Fruit fly (Drosophila melanogaster) whole organism, embryonic: ENCODE measurements around the gene Ucp4A.

Experiments used
- CG10654 ChIP-seq: fragments of 200-800 bp; sonication (Bioruptor generic); optimal IDR thresholded peaks from 2 replicates; lab custom pipeline; 2016; ENCODE audit warnings: missing biosample characterization, missing genetic modification characterization
- CG11456 ChIP-seq: fragments of 200-800 bp; sonication (Bioruptor generic); IDR thresholded peaks from 3 replicates; pipeline ENCODE4 v1.3.6; 2022; ENCODE audit warnings: missing biosample characterization, missing genetic modification characterization
- CG14050 ChIP-seq: fragments of 200-800 bp; sonication (Bioruptor generic); IDR thresholded peaks from 3 replicates; pipeline ENCODE4 v1.3.6; 2022; ENCODE audit warnings: missing biosample characterization, missing genetic modification characterization
- CG1603 ChIP-seq: fragments of 200-800 bp; sonication (Bioruptor generic); optimal IDR thresholded peaks from 2 replicates; lab custom pipeline; 2019; ENCODE audit warnings: missing biosample characterization, mild to moderate bottlenecking, missing genetic modification characterization, moderate library complexity
- CG16815 ChIP-seq: fragments of 200-800 bp; sonication (Bioruptor generic); optimal IDR thresholded peaks from 3 replicates; lab custom pipeline; 2017; ENCODE audit warnings: missing biosample characterization, mild to moderate bottlenecking, missing genetic modification characterization
- CG17361 ChIP-seq: fragments of 200-800 bp; sonication (Bioruptor generic); IDR thresholded peaks from 3 replicates; pipeline ENCODE4 v1.3.6; 2022; ENCODE audit warnings: missing biosample characterization, missing genetic modification characterization
- CG17912 ChIP-seq: fragments of 200-800 bp; sonication (Bioruptor generic); optimal IDR thresholded peaks from 2 replicates; lab custom pipeline; 2018; ENCODE audit warnings: missing biosample characterization, mild to moderate bottlenecking, missing genetic modification characterization
- CG1832 ChIP-seq: fragments of 200-800 bp; sonication (Bioruptor generic); optimal IDR thresholded peaks from 2 replicates; lab custom pipeline; 2017; ENCODE audit warnings: missing biosample characterization, mild to moderate bottlenecking, missing genetic modification characterization, inconsistent platforms
- CG18599 ChIP-seq: fragments of 200-800 bp; sonication (Bioruptor generic); optimal IDR thresholded peaks from 3 replicates; lab custom pipeline; 2017; ENCODE audit warnings: missing biosample characterization, missing genetic modification characterization, mild to moderate bottlenecking, moderate library complexity, missing genetic modification reagents
- CG18764 ChIP-seq: fragments of 200-800 bp; sonication (Bioruptor generic); optimal IDR thresholded peaks from 3 replicates; lab custom pipeline; 2016; ENCODE audit warnings: missing biosample characterization, missing genetic modification characterization
- CG2712 ChIP-seq: fragments of 200-800 bp; optimal IDR thresholded peaks from 3 replicates; lab custom pipeline; 2019; ENCODE audit warnings: missing biosample characterization, mild to moderate bottlenecking, missing genetic modification characterization, moderate library complexity
- CG2875 ChIP-seq: fragments of 200-800 bp; sonication (Bioruptor generic); optimal IDR thresholded peaks from 2 replicates; lab custom pipeline; 2017; ENCODE audit warnings: missing biosample characterization, mild to moderate bottlenecking, missing genetic modification characterization, missing genetic modification reagents
- CG3065 ChIP-seq: fragments of 200-800 bp; sonication (Bioruptor generic); optimal IDR thresholded peaks from 2 replicates; lab custom pipeline; 2016; ENCODE audit warnings: missing biosample characterization, missing genetic modification characterization
- CG31224 ChIP-seq: fragments of 200-800 bp; sonication (Bioruptor generic); IDR thresholded peaks from 2 replicates; pipeline ENCODE4 v1.3.6; 2022; ENCODE audit warnings: missing biosample characterization, missing genetic modification characterization
- CG3163 ChIP-seq: fragments of 200-800 bp; sonication (Bioruptor generic); optimal IDR thresholded peaks from 3 replicates; lab custom pipeline; 2016; ENCODE audit warnings: missing biosample characterization, missing genetic modification characterization
- CG5180 ChIP-seq: fragments of 200-800 bp; sonication (Bioruptor generic); optimal IDR thresholded peaks from 3 replicates; lab custom pipeline; 2017; ENCODE audit warnings: missing biosample characterization, missing genetic modification characterization, mild to moderate bottlenecking, moderate library complexity, missing genetic modification reagents
- CG6854 ChIP-seq: fragments of 200-800 bp; sonication (Bioruptor generic); optimal IDR thresholded peaks from 3 replicates; lab custom pipeline; 2017; ENCODE audit warnings: missing biosample characterization, mild to moderate bottlenecking, missing genetic modification characterization
- D19A ChIP-seq: fragments of 200-800 bp; optimal IDR thresholded peaks from 3 replicates; lab custom pipeline; 2019; ENCODE audit warnings: missing biosample characterization, mild to moderate bottlenecking, missing genetic modification characterization, moderate library complexity
- Dfd ChIP-seq, 2 experiments: fragments of >200 bp; optimal IDR thresholded peaks; 2 replicates each; lab custom pipeline; 2017; ENCODE audit warnings: missing biosample characterization in 2 of 2, missing genetic modification characterization in 2 of 2
- Ets65A ChIP-seq: fragments of 200-800 bp; sonication (Bioruptor generic); peaks from one replicate; lab custom pipeline; 2016; ENCODE audit warnings: missing biosample characterization, missing genetic modification characterization
- Fer2 ChIP-seq: fragments of 200-800 bp; sonication (Bioruptor generic); optimal IDR thresholded peaks from 2 replicates; lab custom pipeline; 2018; ENCODE audit warnings: missing biosample characterization, mild to moderate bottlenecking, missing genetic modification characterization, moderate library complexity
- HLHmδ ChIP-seq: fragments of 200-800 bp; sonication (Bioruptor generic); optimal IDR thresholded peaks from 2 replicates; lab custom pipeline; 2018; ENCODE audit warnings: missing biosample characterization, mild to moderate bottlenecking, missing genetic modification characterization, moderate library complexity
- Kr ChIP-seq: fragments of 200-800 bp; sonication (Bioruptor generic); optimal IDR thresholded peaks from 2 replicates; lab custom pipeline; 2017; ENCODE audit warnings: missing biosample characterization, mild to moderate bottlenecking, missing genetic modification characterization
- Myb ChIP-seq: fragments of 200-800 bp; sonication (Bioruptor generic); optimal IDR thresholded peaks from 2 replicates; lab custom pipeline; 2016; ENCODE audit warnings: missing biosample characterization, missing genetic modification characterization
- Neu2 ChIP-seq: fragments of 200-800 bp; sonication (Bioruptor generic); optimal IDR thresholded peaks from 3 replicates; lab custom pipeline; 2016; ENCODE audit warnings: missing biosample characterization, missing genetic modification characterization, borderline replicate concordance
- Nf-YB ChIP-seq: fragments of 200-800 bp; sonication (Bioruptor generic); optimal IDR thresholded peaks from 3 replicates; lab custom pipeline; 2019; ENCODE audit warnings: missing biosample characterization, mild to moderate bottlenecking, missing genetic modification characterization, moderate library complexity
- Nf-YC ChIP-seq: fragments of 200-800 bp; optimal IDR thresholded peaks from 3 replicates; lab custom pipeline; 2019; ENCODE audit warnings: missing biosample characterization, mild to moderate bottlenecking, missing genetic modification characterization, moderate library complexity
- Poxn ChIP-seq: fragments of 200-800 bp; sonication (Bioruptor generic); IDR thresholded peaks from 2 replicates; pipeline ENCODE4 v1.3.6; 2022; ENCODE audit warnings: missing biosample characterization, missing genetic modification characterization
- Trl ChIP-seq, 3 experiments: fragments of >200 bp in 2 of 3; fragments of 200-800 bp in 1 of 3; sonication (Bioruptor generic) in 1 of 3; optimal IDR thresholded peaks; 2 replicates in 1 of 3; 3 replicates in 2 of 3; lab custom pipeline; 2016 to 2017; ENCODE audit warnings: missing biosample characterization in 1 of 3, missing genetic modification characterization in 1 of 3
- al ChIP-seq: fragments of 200-800 bp; sonication (Bioruptor generic); IDR thresholded peaks from 2 replicates; pipeline ENCODE4 v1.3.6; 2022; ENCODE audit warnings: missing biosample characterization, missing genetic modification characterization
- bigmax ChIP-seq: fragments of 200-800 bp; sonication (Bioruptor generic); optimal IDR thresholded peaks from 2 replicates; lab custom pipeline; 2018; ENCODE audit warnings: missing biosample characterization, mild to moderate bottlenecking, missing genetic modification characterization
- bsh ChIP-seq, 2 experiments: fragments of 200-800 bp; sonication (Bioruptor generic); optimal IDR thresholded peaks; 2 replicates each; lab custom pipeline; 2017 to 2018; ENCODE audit warnings: mild to moderate bottlenecking in 2 of 2, missing biosample characterization in 2 of 2, missing genetic modification characterization in 2 of 2, moderate library complexity in 1 of 2
- ci ChIP-seq: fragments of 200-800 bp; sonication (Bioruptor generic); IDR thresholded peaks from 3 replicates; pipeline ENCODE4 v1.3.6; 2022; ENCODE audit warnings: missing biosample characterization, missing genetic modification characterization
- dmrt11E ChIP-seq: fragments of 200-800 bp; sonication (Bioruptor generic); optimal IDR thresholded peaks from 3 replicates; lab custom pipeline; 2018; ENCODE audit warnings: missing biosample characterization, mild to moderate bottlenecking, missing genetic modification characterization, moderate library complexity
- exex ChIP-seq: fragments of 200-800 bp; sonication (Bioruptor generic); optimal IDR thresholded peaks from 4 replicates; lab custom pipeline; 2018; ENCODE audit warnings: missing biosample characterization, mild to moderate bottlenecking, missing genetic modification characterization, moderate library complexity
- gem ChIP-seq: fragments of 200-800 bp; sonication (Bioruptor generic); optimal IDR thresholded peaks from 2 replicates; lab custom pipeline; 2019; ENCODE audit warnings: missing biosample characterization, mild to moderate bottlenecking, missing genetic modification characterization, moderate library complexity
- gfzf ChIP-seq: fragments of 200-800 bp; sonication (Bioruptor generic); optimal IDR thresholded peaks from 2 replicates; lab custom pipeline; 2016; ENCODE audit warnings: missing biosample characterization, mild to moderate bottlenecking, missing genetic modification characterization, moderate library complexity
- nau ChIP-seq: fragments of 200-800 bp; sonication (Bioruptor generic); optimal IDR thresholded peaks from 3 replicates; lab custom pipeline; 2017; ENCODE audit warnings: missing biosample characterization, mild to moderate bottlenecking, missing genetic modification characterization, missing genetic modification reagents
- nerfin-2 ChIP-seq: fragments of 200-800 bp; sonication (Bioruptor generic); IDR thresholded peaks from 2 replicates; pipeline ENCODE4 v1.3.6; 2022; ENCODE audit warnings: missing biosample characterization, missing genetic modification characterization; ENCODE audit not compliant: partially characterized antibody
- nom ChIP-seq: fragments of 200-800 bp; sonication (Bioruptor generic); optimal IDR thresholded peaks from 2 replicates; lab custom pipeline; 2017; ENCODE audit warnings: missing biosample characterization, missing genetic modification characterization, mild to moderate bottlenecking, moderate library complexity, missing genetic modification reagents
- otp ChIP-seq: fragments of 200-800 bp; sonication (Bioruptor generic); IDR thresholded peaks from 3 replicates; pipeline ENCODE4, ENCODE4 v1.3.6; 2022; ENCODE audit warnings: missing biosample characterization, missing genetic modification characterization
- sens ChIP-seq: fragments of 200-800 bp; sonication (Bioruptor generic); peaks from one replicate; lab custom pipeline; 2016; ENCODE audit warnings: missing biosample characterization, missing genetic modification characterization
- sob ChIP-seq: fragments of 200-800 bp; sonication (Bioruptor generic); IDR thresholded peaks from 2 replicates; pipeline ENCODE4 v1.3.6; 2022; ENCODE audit warnings: missing biosample characterization, missing genetic modification characterization
- tup ChIP-seq: fragments of 200-800 bp; sonication (Bioruptor generic); optimal IDR thresholded peaks from 2 replicates; lab custom pipeline; 2016; ENCODE audit warnings: missing biosample characterization, mild to moderate bottlenecking, missing genetic modification characterization, moderate library complexity
- zfh1 ChIP-seq: fragments of 200-800 bp; sonication (Bioruptor generic); IDR thresholded peaks from 3 replicates; pipeline ENCODE4 v1.3.6; 2022; ENCODE audit warnings: missing biosample characterization, missing genetic modification characterization

Ucp4A gene

DNA sequence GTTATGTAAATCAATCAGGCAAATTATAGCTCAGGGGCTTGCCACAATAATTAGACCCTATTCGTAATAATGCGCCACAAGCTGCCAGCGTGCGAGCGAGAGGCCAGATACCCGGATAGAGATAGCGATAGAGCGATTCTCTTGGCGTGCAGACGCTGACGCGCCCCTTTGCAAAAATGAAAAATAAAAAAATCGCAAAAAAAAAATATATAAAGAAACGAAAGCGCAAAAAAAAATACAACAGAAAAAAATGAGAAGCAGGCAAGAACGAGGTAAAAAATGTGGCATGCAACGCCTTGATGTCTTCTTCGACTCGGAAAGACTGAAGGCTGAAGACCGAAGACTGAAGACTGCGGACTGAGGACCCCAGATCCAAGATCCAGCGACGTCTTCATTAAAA, 38.4 kb upstream of the Ucp4A start:
- TF ChIP-seq CG31224 (GFP tag; lab: Robert Waterston, UW) (no peak), bsh (GFP tag; optimal IDR thresholded peaks at IDR 0.05; lab: Kevin White, UChicago) (peak in 1 of 2 experiments; percentile 50), nom (GFP tag; lab: Kevin White, UChicago) (peak; percentile 89)
- TF ChIP-seq, all 482 proteins: peak for 2

DNA sequence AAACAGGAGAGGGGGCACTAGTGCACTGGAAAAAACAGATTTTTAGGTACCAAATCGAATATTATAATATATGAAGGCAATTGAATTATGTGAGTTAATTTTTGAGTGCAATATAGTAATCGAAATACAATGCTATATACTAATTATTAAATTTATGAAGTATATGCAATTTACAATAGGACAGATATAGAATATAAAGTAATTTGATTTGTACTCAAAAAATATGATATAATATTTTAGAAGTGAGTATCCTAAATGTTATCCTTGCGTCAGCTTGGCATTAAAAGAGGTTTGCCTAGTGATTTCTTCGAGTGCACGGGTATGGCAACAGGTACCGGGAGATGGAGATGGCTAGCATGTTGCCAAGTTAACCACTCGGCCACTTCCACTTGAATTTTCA, 37.8 kb upstream of the Ucp4A start:
- TF ChIP-seq bsh (GFP tag; optimal IDR thresholded peaks at IDR 0.05; lab: Kevin White, UChicago) (peak in 1 of 2 experiments; percentile 18), dmrt11E (peak; percentile 27), al (no peak)

DNA sequence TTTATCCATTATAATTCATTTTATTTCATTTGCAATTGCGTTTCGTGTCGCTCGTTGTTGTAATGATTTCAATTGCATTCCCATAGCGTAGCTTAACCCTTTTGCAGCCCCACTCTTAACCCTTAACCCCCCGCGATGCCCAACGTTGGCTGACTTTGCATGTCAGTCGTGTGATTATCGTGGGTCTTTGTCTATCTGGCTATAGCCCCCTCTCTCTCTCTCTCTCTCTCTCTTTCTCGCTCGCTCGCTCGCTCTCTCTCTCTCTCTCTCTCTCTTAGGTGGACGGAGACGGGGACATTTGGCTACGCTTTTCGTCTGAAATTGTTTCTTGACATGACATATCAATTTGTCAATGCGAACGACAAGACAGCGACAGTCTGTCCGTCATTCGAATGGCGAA, 32.6 kb upstream of the Ucp4A start:
- TF ChIP-seq CG16815 (GFP tag; lab: Kevin White, UChicago) (no peak), Trl (optimal IDR thresholded peaks at IDR 0.05; lab: Kevin White, UChicago) (peak; percentile 29 to 38), Trl (GFP tag; optimal IDR thresholded peaks at IDR 0.05; lab: Kevin White, UChicago) (no peak), nerfin-2 (GFP tag; lab: Robert Waterston, UW) (no peak), Kr (GFP tag; lab: Kevin White, UChicago) (peak; percentile 50), CG14050 (GFP tag; lab: Robert Waterston, UW) (no peak), zfh1 (GFP tag; lab: Robert Waterston, UW) (no peak), Ets65A (GFP tag; lab: Kevin White, UChicago) (peak; percentile 61), CG5180 (no peak), exex (tag; lab: Kevin White, UChicago) (no peak), CG1832 (GFP tag; lab: Kevin White, UChicago) (peak; percentile 37), Myb (GFP tag; lab: Kevin White, UChicago) (no peak), Nf-YB (peak; percentile 23), otp (GFP tag; lab: Robert Waterston, UW) (no peak), CG17361 (no peak), gfzf (GFP tag; lab: Kevin White, UChicago) (no peak), Fer2 (no peak), Dfd (GFP tag; optimal IDR thresholded peaks at IDR 0.05; lab: Kevin White, UChicago) (no peak), CG3065 (GFP tag; lab: Kevin White, UChicago) (no peak), Nf-YC (tag; lab: Kevin White, UChicago) (peak; percentile 83)

DNA sequence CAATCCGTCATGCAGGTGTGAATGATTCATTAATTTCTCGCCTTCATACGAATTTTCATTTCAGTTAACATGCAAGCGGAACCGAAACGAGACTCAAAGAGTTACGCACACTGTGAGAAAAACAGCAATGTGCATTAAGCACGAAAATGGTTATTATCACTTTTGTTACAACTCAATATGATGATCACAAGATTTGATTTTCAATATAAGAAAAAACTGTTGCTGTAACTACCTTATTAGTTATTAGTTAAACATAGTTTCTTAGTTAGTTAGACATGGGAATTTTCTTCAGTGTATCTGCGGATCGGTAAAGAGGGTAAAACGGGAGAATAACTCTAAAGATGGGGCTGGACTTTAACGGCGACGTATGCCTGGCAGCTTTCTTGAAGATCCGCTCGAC, 30.0 kb upstream of the Ucp4A start:
- no peak for TF ChIP-seq CG6854 (GFP tag; lab: Kevin White, UChicago)
- TF ChIP-seq CG1603 (tag; lab: Kevin White, UChicago): peak; percentile 6
- peak; percentile 4 for TF ChIP-seq gem (tag; lab: Kevin White, UChicago)
- peak; percentile 4 for TF ChIP-seq CG2712 (tag; lab: Kevin White, UChicago)
- peak; percentile 25 for TF ChIP-seq dmrt11E
- TF ChIP-seq sens (GFP tag; lab: Kevin White, UChicago): peak; percentile 60
- no peak for TF ChIP-seq ci
- TF ChIP-seq, all 482 proteins: peak for 5

DNA sequence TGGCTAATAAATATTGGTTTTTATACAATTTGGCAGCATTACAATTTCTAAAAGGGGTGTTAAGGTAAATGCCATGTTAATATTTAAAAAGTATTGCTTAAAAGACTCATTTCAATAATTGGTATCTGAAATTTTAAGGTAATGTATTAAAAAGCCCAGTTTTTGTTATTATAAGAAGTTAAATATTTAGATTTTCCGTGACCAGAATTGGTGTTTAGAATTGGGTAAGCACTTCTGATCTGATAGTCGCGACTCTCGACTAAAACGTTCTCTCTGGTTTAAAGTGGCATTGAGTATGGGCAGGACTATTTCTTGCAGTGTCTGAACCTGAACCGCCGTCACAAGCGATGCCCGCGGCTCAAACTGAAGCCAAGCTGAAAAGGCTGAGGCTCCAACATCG, 28.3 kb upstream of the Ucp4A start:
- TF ChIP-seq CG2875 (no peak), bigmax (no peak), CG17912 (GFP tag; lab: Kevin White, UChicago) (no peak), CG10654 (GFP tag; lab: Kevin White, UChicago) (no peak), tup (GFP tag; lab: Kevin White, UChicago) (no peak), CG18764 (GFP tag; lab: Kevin White, UChicago) (no peak), Poxn (GFP tag; lab: Robert Waterston, UW) (no peak), HLHmδ (GFP tag; lab: Kevin White, UChicago) (no peak), CG18599 (GFP tag; lab: Kevin White, UChicago) (no peak), Neu2 (GFP tag; lab: Kevin White, UChicago) (no peak), nau (GFP tag; lab: Kevin White, UChicago) (no peak), sob (GFP tag; lab: Robert Waterston, UW) (no peak), CG3163 (GFP tag; lab: Kevin White, UChicago) (no peak), D19A (no peak), CG14050 (GFP tag; lab: Robert Waterston, UW) (no peak), CG11456 (GFP tag; lab: Robert Waterston, UW) (no peak)
